Fruit fly (Drosophila melanogaster) whole organism, embryonic: ENCODE data around the gene Nckx30C.

Source experiments
- ATbp ChIP-seq: fragments of 200-800 bp; sonication (Bioruptor generic); optimal IDR thresholded peaks from 2 replicates; lab custom pipeline; 2017; ENCODE audit warnings: missing biosample characterization, mild to moderate bottlenecking, missing genetic modification characterization, missing genetic modification reagents
- CG10654 ChIP-seq: fragments of 200-800 bp; sonication (Bioruptor generic); optimal IDR thresholded peaks from 2 replicates; lab custom pipeline; 2016; ENCODE audit warnings: missing biosample characterization, missing genetic modification characterization
- CG11504 ChIP-seq: fragments of 200-800 bp; sonication (Bioruptor generic); optimal IDR thresholded peaks from 3 replicates; lab custom pipeline; 2019; ENCODE audit warnings: missing biosample characterization, mild to moderate bottlenecking, missing genetic modification characterization, moderate library complexity
- CG13624 ChIP-seq: fragments of 200-800 bp; sonication (Bioruptor generic); optimal IDR thresholded peaks from 2 replicates; lab custom pipeline; 2016; ENCODE audit warnings: missing biosample characterization, missing genetic modification characterization
- CG14667 ChIP-seq: fragments of 200-800 bp; sonication (Bioruptor generic); IDR thresholded peaks from 2 replicates; pipeline ENCODE4 v1.3.6; 2022; ENCODE audit warnings: missing biosample characterization, missing genetic modification characterization
- CG17186 ChIP-seq: fragments of 200-800 bp; sonication (Bioruptor generic); optimal IDR thresholded peaks from 3 replicates; lab custom pipeline; 2017; ENCODE audit warnings: missing biosample characterization, missing genetic modification reagents, missing genetic modification characterization
- CG17802 ChIP-seq: fragments of 200-800 bp; sonication (Bioruptor generic); optimal IDR thresholded peaks from 2 replicates; lab custom pipeline; 2018; ENCODE audit warnings: missing biosample characterization, mild to moderate bottlenecking, missing genetic modification characterization, moderate library complexity
- CG18599 ChIP-seq: fragments of 200-800 bp; sonication (Bioruptor generic); optimal IDR thresholded peaks from 3 replicates; lab custom pipeline; 2017; ENCODE audit warnings: missing biosample characterization, missing genetic modification characterization, mild to moderate bottlenecking, moderate library complexity, missing genetic modification reagents
- CG31388 ChIP-seq: fragments of 200-800 bp; sonication (Bioruptor generic); optimal IDR thresholded peaks from 2 replicates; lab custom pipeline; 2016; ENCODE audit warnings: missing biosample characterization, missing genetic modification characterization
- CG4360 ChIP-seq: fragments of 200-800 bp; sonication (Bioruptor generic); IDR thresholded peaks from 2 replicates; pipeline ENCODE4 v1.3.6; 2022; ENCODE audit warnings: missing biosample characterization, missing genetic modification characterization
- CG6765 ChIP-seq: fragments of 200-800 bp; sonication (Bioruptor generic); optimal IDR thresholded peaks from 3 replicates; lab custom pipeline; 2017; ENCODE audit warnings: missing biosample characterization, mild to moderate bottlenecking, missing genetic modification characterization
- CG7357 ChIP-seq: fragments of 200-800 bp; sonication (Bioruptor generic); IDR thresholded peaks from 3 replicates; pipeline ENCODE4 v1.3.6; 2022; ENCODE audit warnings: missing biosample characterization, missing genetic modification characterization
- CG7786 ChIP-seq: fragments of 200-800 bp; sonication (Bioruptor generic); optimal IDR thresholded peaks from 2 replicates; lab custom pipeline; 2016; ENCODE audit warnings: missing biosample characterization, missing genetic modification characterization
- CG7963 ChIP-seq: fragments of 200-800 bp; sonication (Bioruptor generic); IDR thresholded peaks from 3 replicates; pipeline ENCODE4 v1.3.6; 2022; ENCODE audit warnings: missing biosample characterization, missing genetic modification characterization; ENCODE audit not compliant: partially characterized antibody
- Dip2 ChIP-seq: fragments of 200-800 bp; sonication (Bioruptor generic); IDR thresholded peaks from 2 replicates; pipeline ENCODE4 v1.3.6; 2022; ENCODE audit warnings: missing biosample characterization, missing genetic modification characterization
- Eip74EF ChIP-seq, 2 experiments: fragments of 200-800 bp in 1 of 2; fragments of >200 bp in 1 of 2; sonication (Bioruptor generic) in 1 of 2; optimal IDR thresholded peaks; 2 replicates each; lab custom pipeline; 2017 to 2019; ENCODE audit warnings: missing biosample characterization in 2 of 2, missing genetic modification characterization in 2 of 2, mild to moderate bottlenecking in 1 of 2, moderate library complexity in 1 of 2
- Fer2 ChIP-seq: fragments of 200-800 bp; sonication (Bioruptor generic); optimal IDR thresholded peaks from 2 replicates; lab custom pipeline; 2018; ENCODE audit warnings: missing biosample characterization, mild to moderate bottlenecking, missing genetic modification characterization, moderate library complexity
- Gsc ChIP-seq: fragments of 200-800 bp; sonication (Bioruptor generic); IDR thresholded peaks from 2 replicates; pipeline ENCODE4 v1.3.6; 2022; ENCODE audit warnings: missing biosample characterization, missing genetic modification characterization
- HLH54F ChIP-seq: fragments of 200-800 bp; sonication (Bioruptor generic); optimal IDR thresholded peaks from 3 replicates; lab custom pipeline; 2016; ENCODE audit warnings: missing biosample characterization, missing genetic modification characterization
- Meics ChIP-seq: fragments of 200-800 bp; sonication (Bioruptor generic); optimal IDR thresholded peaks from 2 replicates; lab custom pipeline; 2017; ENCODE audit warnings: missing biosample characterization, mild to moderate bottlenecking, missing genetic modification characterization
- Myb ChIP-seq: fragments of 200-800 bp; sonication (Bioruptor generic); optimal IDR thresholded peaks from 2 replicates; lab custom pipeline; 2016; ENCODE audit warnings: missing biosample characterization, missing genetic modification characterization
- NC2β ChIP-seq: fragments of 200-800 bp; sonication (Bioruptor generic); optimal IDR thresholded peaks from 2 replicates; lab custom pipeline; 2016; ENCODE audit warnings: missing biosample characterization, missing genetic modification characterization
- NK7.1 ChIP-seq: fragments of 200-800 bp; sonication (Bioruptor generic); optimal IDR thresholded peaks from 3 replicates; lab custom pipeline; 2016; ENCODE audit warnings: missing biosample characterization, missing genetic modification characterization
- Nf-YB ChIP-seq: fragments of 200-800 bp; sonication (Bioruptor generic); optimal IDR thresholded peaks from 3 replicates; lab custom pipeline; 2019; ENCODE audit warnings: missing biosample characterization, mild to moderate bottlenecking, missing genetic modification characterization, moderate library complexity
- Opbp ChIP-seq: fragments of 200-800 bp; sonication (Bioruptor generic); IDR thresholded peaks from 3 replicates; pipeline ENCODE4 v1.3.6; 2022; ENCODE audit warnings: missing biosample characterization, missing genetic modification characterization; ENCODE audit not compliant: partially characterized antibody
- Rfx ChIP-seq: fragments of 200-800 bp; sonication (Bioruptor generic); IDR thresholded peaks from 2 replicates; pipeline ENCODE4 v1.3.6; 2022; ENCODE audit warnings: missing biosample characterization, missing genetic modification characterization
- Rx ChIP-seq: fragments of 200-800 bp; sonication (Bioruptor generic); IDR thresholded peaks from 2 replicates; pipeline ENCODE4 v1.3.6; 2022; ENCODE audit warnings: missing biosample characterization, missing genetic modification characterization
- Side ChIP-seq: fragments of 200-800 bp; sonication (Bioruptor generic); optimal IDR thresholded peaks from 2 replicates; lab custom pipeline; 2016; ENCODE audit warnings: missing biosample characterization, missing genetic modification characterization
- aop ChIP-seq: fragments of 200-800 bp; sonication (Bioruptor generic); IDR thresholded peaks from 2 replicates; pipeline ENCODE4 v1.3.6; 2022; ENCODE audit warnings: missing biosample characterization, missing genetic modification characterization
- bab2 ChIP-seq: fragments of 200-800 bp; sonication (Bioruptor generic); optimal IDR thresholded peaks from 2 replicates; lab custom pipeline; 2016; ENCODE audit warnings: missing biosample characterization, missing genetic modification characterization
- bcd ChIP-seq: fragments of 200-800 bp; sonication (Bioruptor generic); optimal IDR thresholded peaks from 2 replicates; lab custom pipeline; 2017; ENCODE audit warnings: missing biosample characterization, mild to moderate bottlenecking, missing genetic modification characterization
- bsh ChIP-seq, 2 experiments: fragments of 200-800 bp; sonication (Bioruptor generic); optimal IDR thresholded peaks; 2 replicates each; lab custom pipeline; 2017 to 2018; ENCODE audit warnings: mild to moderate bottlenecking in 2 of 2, missing biosample characterization in 2 of 2, missing genetic modification characterization in 2 of 2, moderate library complexity in 1 of 2
- cas ChIP-seq: fragments of 200-800 bp; sonication (Bioruptor generic); IDR thresholded peaks from 2 replicates; pipeline ENCODE4 v1.3.6; 2022; ENCODE audit warnings: missing biosample characterization, missing genetic modification characterization
- ci ChIP-seq: fragments of 200-800 bp; sonication (Bioruptor generic); IDR thresholded peaks from 3 replicates; pipeline ENCODE4 v1.3.6; 2022; ENCODE audit warnings: missing biosample characterization, missing genetic modification characterization
- croc ChIP-seq: fragments of 200-800 bp; sonication (Bioruptor generic); conservative IDR thresholded peaks from 3 replicates; pipeline ENCODE4 v1.3.6; 2022; ENCODE audit warnings: missing biosample characterization, missing genetic modification characterization
- dan ChIP-seq: fragments of 200-800 bp; sonication (Bioruptor generic); IDR thresholded peaks from 2 replicates; pipeline ENCODE4 v1.3.6; 2022; ENCODE audit warnings: missing biosample characterization, missing genetic modification characterization
- dm ChIP-seq: fragments of 200-800 bp; sonication (Bioruptor generic); optimal IDR thresholded peaks from 3 replicates; lab custom pipeline; 2016; ENCODE audit warnings: missing biosample characterization, missing genetic modification characterization
- dmrt99B ChIP-seq: fragments of 200-800 bp; sonication (Bioruptor generic); optimal IDR thresholded peaks from 2 replicates; lab custom pipeline; 2018; ENCODE audit warnings: missing biosample characterization, mild to moderate bottlenecking, missing genetic modification characterization, moderate library complexity
- ems ChIP-seq: fragments of 200-800 bp; sonication (Bioruptor generic); optimal IDR thresholded peaks from 3 replicates; lab custom pipeline; 2016; ENCODE audit warnings: missing biosample characterization, missing genetic modification characterization
- eyg ChIP-seq: fragments of 200-800 bp; sonication (Bioruptor generic); optimal IDR thresholded peaks from 3 replicates; lab custom pipeline; 2016; ENCODE audit warnings: missing biosample characterization, missing genetic modification characterization
- h ChIP-seq: fragments of >200 bp; optimal IDR thresholded peaks from 2 replicates; lab custom pipeline; 2017
- hb ChIP-seq: fragments of 200-800 bp; sonication (Bioruptor generic); IDR thresholded peaks from 3 replicates; pipeline ENCODE4 v1.3.6; 2022; ENCODE audit warnings: missing biosample characterization, missing genetic modification characterization; ENCODE audit not compliant: partially characterized antibody
- hkb ChIP-seq, 2 experiments: fragments of 200-800 bp in 1 of 2; fragments of >200 bp in 1 of 2; sonication (Bioruptor generic) in 1 of 2; IDR thresholded peaks in 1 of 2; optimal IDR thresholded peaks in 1 of 2; 2 replicates each; pipeline versions ENCODE4 v1.3.6 to Lab custom; 2017 to 2022; ENCODE audit warnings: missing biosample characterization in 1 of 2, missing genetic modification characterization in 1 of 2
- jigr1 ChIP-seq: fragments of 200-800 bp; sonication (Bioruptor generic); IDR thresholded peaks from 3 replicates; pipeline ENCODE4 v1.3.6; 2022; ENCODE audit warnings: missing biosample characterization, missing genetic modification characterization
- lab ChIP-seq: fragments of 200-800 bp; sonication (Bioruptor generic); optimal IDR thresholded peaks from 3 replicates; lab custom pipeline; 2017; ENCODE audit warnings: missing biosample characterization, missing genetic modification characterization, mild to moderate bottlenecking, moderate library complexity, missing genetic modification reagents
- maf-S ChIP-seq: fragments of 200-800 bp; sonication (Bioruptor generic); optimal IDR thresholded peaks from 2 replicates; lab custom pipeline; 2016; ENCODE audit warnings: missing biosample characterization, missing genetic modification characterization
- mirr ChIP-seq: fragments of 200-800 bp; sonication (Bioruptor generic); optimal IDR thresholded peaks from 3 replicates; lab custom pipeline; 2018; ENCODE audit warnings: missing biosample characterization, mild to moderate bottlenecking, missing genetic modification characterization
- repo ChIP-seq: fragments of 200-800 bp; sonication (Bioruptor generic); optimal IDR thresholded peaks from 2 replicates; lab custom pipeline; 2016; ENCODE audit warnings: missing biosample characterization, missing genetic modification characterization
- sens ChIP-seq: fragments of 200-800 bp; sonication (Bioruptor generic); peaks from one replicate; lab custom pipeline; 2016; ENCODE audit warnings: missing biosample characterization, missing genetic modification characterization
- tna ChIP-seq: fragments of 200-800 bp; sonication (Bioruptor generic); IDR thresholded peaks from 2 replicates; pipeline ENCODE4 v1.3.6; 2022; ENCODE audit warnings: missing biosample characterization, missing genetic modification characterization; ENCODE audit not compliant: partially characterized antibody

Nckx30C gene

dm6 chr2L:9774980-9775628 lies 28.8 kb upstream of the Nckx30C start, which contains the start of the genes ppk11 and ppk16 (continued):
- 0 out of 3 replicates have a peak, but pooled peaks have one; percentile 33 for TF ChIP-seq ci (GFP tag; lab: Robert Waterston, UW)
- peak; percentile 12 for TF ChIP-seq CG10654 (GFP tag; lab: Kevin White, UChicago)
- no peak for TF ChIP-seq CG7963 (GFP tag; lab: Robert Waterston, UW)
- TF ChIP-seq sens (GFP tag; lab: Kevin White, UChicago), result peak; percentile 86
- TF ChIP-seq tna (GFP tag; lab: Robert Waterston, UW), result no peak
- no peak for TF ChIP-seq CG17186 (GFP tag; lab: Kevin White, UChicago)
- TF ChIP-seq CG18599, result peak; percentile 49
- no peak for TF ChIP-seq CG7786 (GFP tag; lab: Kevin White, UChicago)
- no peak for TF ChIP-seq Rx (GFP tag; lab: Robert Waterston, UW)
- TF ChIP-seq Opbp (GFP tag; lab: Robert Waterston, UW), result no peak
- no peak for TF ChIP-seq Myb
- peak; percentile 32 for TF ChIP-seq NK7.1 (GFP tag; lab: Kevin White, UChicago)
- TF ChIP-seq dm (GFP tag; lab: Kevin White, UChicago), result no peak
- no peak for TF ChIP-seq aop (GFP tag; lab: Robert Waterston, UW)
- no peak for TF ChIP-seq cas
- no peak for TF ChIP-seq hb (GFP tag; lab: Robert Waterston, UW)
- peak; percentile 16 for TF ChIP-seq Meics
- TF ChIP-seq bsh (GFP tag; optimal IDR thresholded peaks at IDR 0.05; lab: Kevin White, UChicago), result peak in 1 of 2 experiments; percentile 52
- TF ChIP-seq repo (GFP tag; lab: Kevin White, UChicago), result no peak
- TF ChIP-seq maf-S (GFP tag; lab: Kevin White, UChicago), result peak; percentile 2
- TF ChIP-seq CG7357 (GFP tag; lab: Robert Waterston, UW), result no peak
- TF ChIP-seq dan, result no peak
- peak; percentile 9 for TF ChIP-seq ATbp (GFP tag; lab: Kevin White, UChicago)
- no peak for TF ChIP-seq dmrt99B (tag; lab: Kevin White, UChicago)
- peak; percentile 63 for TF ChIP-seq bab2 (GFP tag; lab: Kevin White, UChicago)
- TF ChIP-seq Nf-YB (GFP tag; lab: Kevin White, UChicago), result no peak
- TF ChIP-seq jigr1, result no peak
- no peak for TF ChIP-seq eyg
- no peak for TF ChIP-seq CG11504 (tag; lab: Kevin White, UChicago)
- no peak for TF ChIP-seq Gsc (GFP tag; lab: Robert Waterston, UW)
- TF ChIP-seq NC2β (GFP tag; lab: Kevin White, UChicago), result peak; percentile 13
- TF ChIP-seq h (lab: Kevin White, UChicago), result no peak
- TF ChIP-seq hkb (optimal IDR thresholded peaks at IDR 0.05; lab: Kevin White, UChicago), result no peak
- TF ChIP-seq hkb (GFP tag; IDR thresholded peaks at IDR 0.05; lab: Robert Waterston, UW), result 0 out of 2 replicates have a peak, but pooled peaks have one; percentile 19
- no peak for TF ChIP-seq CG14667 (GFP tag; lab: Robert Waterston, UW)
- peak in 1 of 2 experiments; percentile 42 for TF ChIP-seq Eip74EF (GFP tag; optimal IDR thresholded peaks at IDR 0.05; lab: Kevin White, UChicago)
- TF ChIP-seq ems, result peak; percentile 16
- TF ChIP-seq CG4360 (GFP tag; lab: Robert Waterston, UW), result no peak
- TF ChIP-seq CG31388 (GFP tag; lab: Kevin White, UChicago), result no peak
- TF ChIP-seq croc (GFP tag; lab: Robert Waterston, UW), result no peak
- peak; percentile 64 for TF ChIP-seq lab
- no peak for TF ChIP-seq HLH54F (GFP tag; lab: Kevin White, UChicago)
- TF ChIP-seq Dip2 (GFP tag; lab: Robert Waterston, UW), result no peak
- peak; percentile 3 for TF ChIP-seq Side
- no peak for TF ChIP-seq mirr (GFP tag; lab: Kevin White, UChicago)
- TF ChIP-seq CG6765 (GFP tag; lab: Kevin White, UChicago), result no peak
- TF ChIP-seq CG13624, result no peak
- peak; percentile 10 for TF ChIP-seq bcd (GFP tag; lab: Kevin White, UChicago)
- TF ChIP-seq Rfx, result peak; percentile 29; the same call in 1 of the 2 replicates
- TF ChIP-seq Fer2 (tag; lab: Kevin White, UChicago), result no peak
- TF ChIP-seq CG17802 (tag; lab: Kevin White, UChicago), result no peak
